Worm (Caenorhabditis elegans) whole organism, L1 larva: ENCODE measurements around the gene srh-236.
A peak's percentile ranks its signal among the peaks of the same experiment; 100 is the strongest.

Experiments
- blmp-1 ChIP-seq: fragments of 150-350 bp; optimal IDR thresholded peaks from 2 replicates; lab custom pipeline; 2014; ENCODE audit warnings: missing biosample characterization, missing genetic modification characterization
- ceh-82 ChIP-seq, 3 experiments: fragments of 150-350 bp in 1 of 3; sonication (generic microtip) in 2 of 3; optimal IDR thresholded peaks; 2 replicates each; lab custom pipeline; 2014 to 2017; ENCODE audit warnings: missing biosample characterization in 3 of 3, missing genetic modification characterization in 3 of 3
- efl-1 ChIP-seq, 4 experiments: fragments of 150-350 bp; optimal IDR thresholded peaks in 3 of 4; peaks in 1 of 4; 1 replicate in 1 of 4; 2 replicates in 3 of 4; lab custom pipeline; 2014; ENCODE audit warnings: missing biosample characterization in 2 of 4, missing genetic modification characterization in 2 of 4, missing genetic modification reagents in 2 of 4
- grh-1 ChIP-seq: fragments of 200-800 bp; sonication (Bioruptor generic); IDR thresholded peaks from 2 replicates; pipeline ENCODE4 v1.3.6; 2022; ENCODE audit warnings: missing genetic modification reagents, missing genetic modification characterization, missing compliant biosample characterization
- lir-3 ChIP-seq: sonication (generic microtip); optimal IDR thresholded peaks from 2 replicates; lab custom pipeline; 2016; ENCODE audit warnings: mild to moderate bottlenecking, missing genetic modification characterization, moderate library complexity, missing compliant biosample characterization; ENCODE audit not compliant: poor library complexity
- nhr-11 ChIP-seq: fragments of 150-350 bp; optimal IDR thresholded peaks from 2 replicates; lab custom pipeline; 2014; ENCODE audit warnings: missing biosample characterization, missing genetic modification characterization
- nhr-77 ChIP-seq: fragments of 150-350 bp; optimal IDR thresholded peaks from 2 replicates; lab custom pipeline; 2014; ENCODE audit warnings: missing biosample characterization, missing genetic modification characterization
- pqm-1 ChIP-seq: sonication (generic microtip); optimal IDR thresholded peaks from 3 replicates; lab custom pipeline; 2017; ENCODE audit warnings: missing biosample characterization, missing genetic modification characterization
- rnt-1 ChIP-seq: sonication (generic microtip); optimal IDR thresholded peaks from 2 replicates; lab custom pipeline; 2016; ENCODE audit warnings: mild to moderate bottlenecking, missing genetic modification characterization, moderate library complexity, missing compliant biosample characterization
- ztf-11 ChIP-seq, 2 experiments: sonication (generic microtip); optimal IDR thresholded peaks; 2 replicates each; lab custom pipeline; 2016 to 2017; ENCODE audit warnings: missing genetic modification characterization in 2 of 2, missing biosample characterization in 1 of 2, missing compliant biosample characterization in 1 of 2

- peak; percentile 1 for TF ChIP-seq pqm-1 (tag; lab: Kevin White, UChicago)
- TF ChIP-seq efl-1 (optimal IDR thresholded peaks at IDR 0.05; lab: Kevin White, UChicago): no peak
- no peak for TF ChIP-seq efl-1 (GFP tag; optimal IDR thresholded peaks at IDR 0.05 in 1 of 2; lab: Kevin White, UChicago)
- no peak for TF ChIP-seq lir-3
- TF ChIP-seq grh-1: no peak
- no peak for TF ChIP-seq ceh-82 (tag; optimal IDR thresholded peaks at IDR 0.05; lab: Kevin White, UChicago)
- no peak for TF ChIP-seq rnt-1
- TF ChIP-seq nhr-11 (tag; lab: Kevin White, UChicago): no peak
- no peak for TF ChIP-seq ztf-11 (tag; optimal IDR thresholded peaks at IDR 0.05; lab: Kevin White, UChicago)
- no peak for TF ChIP-seq nhr-77
- TF ChIP-seq blmp-1 (tag; lab: Kevin White, UChicago): no peak
These were observed 27.0 kb upstream of the srh-236 start, which contains the start of gene T19C9.8 for ce11 chrV:17238799-17239198.
